Worm (Caenorhabditis elegans) whole organism, late embryonic: ENCODE measurements around the gene F59D6.1.

ENCODE experiments used
- ahr-1 ChIP-seq: sonication (generic microtip); optimal IDR thresholded peaks from 2 replicates; lab custom pipeline; 2016; ENCODE audit warnings: missing genetic modification characterization, missing compliant biosample characterization
- ceh-24 ChIP-seq: sonication (generic microtip); optimal IDR thresholded peaks from 2 replicates; lab custom pipeline; 2016; ENCODE audit warnings: mild to moderate bottlenecking, missing genetic modification characterization, missing compliant biosample characterization
- ceh-31 ChIP-seq: sonication (generic microtip); optimal IDR thresholded peaks from 2 replicates; lab custom pipeline; 2016; ENCODE audit warnings: missing genetic modification characterization, missing compliant biosample characterization
- ceh-34 ChIP-seq: sonication (generic microtip); optimal IDR thresholded peaks from 2 replicates; lab custom pipeline; 2016; ENCODE audit warnings: mild to moderate bottlenecking, missing genetic modification characterization, missing compliant biosample characterization
- elt-2 ChIP-seq: sonication (generic microtip); optimal IDR thresholded peaks from 2 replicates; lab custom pipeline; 2016; ENCODE audit warnings: missing genetic modification reagents, missing genetic modification characterization, missing compliant biosample characterization
- ets-4 ChIP-seq: sonication (generic microtip); optimal IDR thresholded peaks from 2 replicates; lab custom pipeline; 2016; ENCODE audit warnings: missing genetic modification characterization, missing compliant biosample characterization
- hlh-8 ChIP-seq: sonication (generic microtip); optimal IDR thresholded peaks from 2 replicates; lab custom pipeline; 2016; ENCODE audit warnings: missing genotype, missing genetic modification characterization, missing compliant biosample characterization
- mec-3 ChIP-seq: sonication (generic microtip); optimal IDR thresholded peaks from 2 replicates; lab custom pipeline; 2016; ENCODE audit warnings: borderline replicate concordance, missing genetic modification characterization, missing compliant biosample characterization
- nfya-1 ChIP-seq: sonication (generic microtip); optimal IDR thresholded peaks from 2 replicates; lab custom pipeline; 2017; ENCODE audit warnings: missing genetic modification characterization, mild to moderate bottlenecking, missing compliant biosample characterization, antibody characterized with exemption, moderate library complexity
- pqm-1 ChIP-seq: sonication (generic microtip); optimal IDR thresholded peaks from 2 replicates; lab custom pipeline; 2016; ENCODE audit warnings: missing genetic modification characterization, missing compliant biosample characterization
- sox-4 ChIP-seq: sonication (generic microtip); optimal IDR thresholded peaks from 2 replicates; lab custom pipeline; 2017; ENCODE audit warnings: mild to moderate bottlenecking, missing genetic modification characterization, inconsistent platforms, missing compliant biosample characterization
- tbx-2 ChIP-seq: sonication (generic microtip); optimal IDR thresholded peaks from 2 replicates; lab custom pipeline; 2016; ENCODE audit warnings: missing genetic modification characterization, missing compliant biosample characterization
- unc-42 ChIP-seq: sonication (generic microtip); optimal IDR thresholded peaks from 2 replicates; lab custom pipeline; 2016; ENCODE audit warnings: missing genotype, missing genetic modification characterization, missing compliant biosample characterization
- unc-86 ChIP-seq: sonication (generic microtip); optimal IDR thresholded peaks from 2 replicates; lab custom pipeline; 2016; ENCODE audit warnings: missing genetic modification characterization, missing compliant biosample characterization

ce11 chrV:3038058-3038457 lies 6.9 kb upstream of the F59D6.1 start:
- TF ChIP-seq unc-42 (tag; lab: Kevin White, UChicago) (no peak), nfya-1 (tag; lab: Kevin White, UChicago) (no peak), pqm-1 (tag; lab: Kevin White, UChicago) (no peak), ets-4 (no peak), sox-4 (tag; lab: Kevin White, UChicago) (no peak), ahr-1 (no peak), ceh-31 (tag; lab: Kevin White, UChicago) (no peak), ceh-34 (tag; lab: Kevin White, UChicago) (no peak), ceh-24 (tag; lab: Kevin White, UChicago) (no peak), tbx-2 (tag; lab: Kevin White, UChicago) (no peak), elt-2 (no peak), unc-86 (tag; lab: Kevin White, UChicago) (no peak), mec-3 (tag; lab: Kevin White, UChicago) (no peak), hlh-8 (tag; lab: Kevin White, UChicago) (no peak)
